Worm (Caenorhabditis elegans): ENCODE measurements around the gene nhr-203.

Gene nhr-203

ce11 chrV:500535-500934 is 40.9 kb downstream of the nhr-203 start:
- no peak for TF ChIP-seq ceh-83 (GFP tag; optimal IDR thresholded peaks at IDR 0.05)

DNA sequence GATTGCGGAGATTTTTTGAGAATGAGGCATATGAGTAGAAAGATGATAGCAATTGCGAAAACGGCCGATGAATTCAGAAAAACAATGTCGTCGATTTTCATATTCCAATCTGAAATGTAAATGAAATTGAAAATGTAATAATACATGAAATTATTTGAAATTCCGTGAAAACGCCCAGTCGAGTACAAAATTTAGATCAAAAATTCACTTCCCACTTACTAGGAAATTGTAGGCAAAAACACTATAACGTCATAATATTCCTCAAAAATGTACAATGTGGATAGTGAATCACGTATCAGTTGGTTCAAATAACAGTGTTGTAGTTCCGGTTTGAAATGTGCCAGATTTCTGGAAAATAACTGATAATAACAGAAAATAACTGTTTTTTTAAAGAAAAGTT is 41.6 kb downstream of the nhr-203 start, which contains the start of gene str-256:
str-256 (minus strand) TSS at position 101 of the 400 bp plus-strand sequence.
- TF ChIP-seq bed-3 (GFP tag; optimal IDR thresholded peaks at IDR 0.05) = no peak
- no peak for TF ChIP-seq ztf-11 (tag; optimal IDR thresholded peaks at IDR 0.05)
- TF ChIP-seq elt-1 (tag; optimal IDR thresholded peaks at IDR 0.05; ENCODE audit: borderline replicate concordance, insufficient read depth) = no peak
- no peak for TF ChIP-seq M03D4.4 (tag; optimal IDR thresholded peaks at IDR 0.05)
- TF ChIP-seq unc-39 (tag; optimal IDR thresholded peaks at IDR 0.05) = no peak
- no peak for TF ChIP-seq pha-4 (tag; optimal IDR thresholded peaks at IDR 0.05)
- TF ChIP-seq blmp-1 (tag; optimal IDR thresholded peaks at IDR 0.05) = no peak
- no peak for TF ChIP-seq elt-3 (tag; optimal IDR thresholded peaks at IDR 0.05)

ce11 chrV:502803-503273 is 43.2 kb downstream of the nhr-203 start, which contains the start of gene T01G6.10:
Gene T01G6.10, minus strand, starts transcription at chrV:503223.
- TF ChIP-seq ham-2 (GFP tag; optimal IDR thresholded peaks at IDR 0.05) (no peak), M03D4.4 (tag; optimal IDR thresholded peaks at IDR 0.05) (no peak), nhr-28 (tag; optimal IDR thresholded peaks at IDR 0.05) (no peak), unc-120 (tag; optimal IDR thresholded peaks at IDR 0.05; ENCODE audit: poor library complexity, severe bottlenecking) (no peak), drap-1 (GFP tag; optimal IDR thresholded peaks at IDR 0.05) (no peak)

DNA sequence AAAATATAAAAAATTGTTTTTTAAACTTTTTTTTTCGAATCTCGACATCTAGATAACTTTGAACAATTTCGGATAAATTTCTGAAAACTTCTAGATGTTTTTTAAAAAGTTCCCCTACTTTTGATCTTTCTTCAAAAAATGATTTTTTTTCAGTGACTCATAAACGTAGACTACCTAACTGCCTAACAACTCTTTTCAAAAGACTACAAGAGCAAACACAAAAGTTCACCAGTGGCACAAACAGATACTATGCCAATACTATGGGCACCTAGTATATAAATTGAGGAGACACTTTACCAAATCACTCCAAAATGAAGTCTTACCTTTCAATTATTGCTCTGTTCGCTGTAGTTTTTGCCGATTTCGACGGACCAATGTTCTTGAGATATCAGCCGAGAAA is 44.1 kb downstream of the nhr-203 start, which contains the start of gene srlf-35:
srlf-35 (plus strand) TSS at position 301 of the 400 bp plus-strand sequence.
- no peak for TF ChIP-seq sptf-1 (tag; optimal IDR thresholded peaks at IDR 0.05)
- no peak for TF ChIP-seq drap-1 (GFP tag; optimal IDR thresholded peaks at IDR 0.05)
- TF ChIP-seq ceh-43 (GFP tag; optimal IDR thresholded peaks at IDR 0.05) = no peak
- no peak for TF ChIP-seq nhr-237 (tag; optimal IDR thresholded peaks at IDR 0.05)
- no peak for TF ChIP-seq M03D4.4 (tag; optimal IDR thresholded peaks at IDR 0.05)
- no peak for TF ChIP-seq pha-4 (tag; optimal IDR thresholded peaks at IDR 0.05)
- TF ChIP-seq snpc-4 (tag; optimal IDR thresholded peaks at IDR 0.05) = no peak
- no peak for TF ChIP-seq nhr-12 (tag; optimal IDR thresholded peaks at IDR 0.05)
- TF ChIP-seq lin-13 (tag; optimal IDR thresholded peaks at IDR 0.05) = no peak
- no peak for TF ChIP-seq unc-120 (tag; optimal IDR thresholded peaks at IDR 0.05; ENCODE audit: poor library complexity, severe bottlenecking)
- TF ChIP-seq lsy-2 (tag; optimal IDR thresholded peaks at IDR 0.05) = no peak
- no peak for TF ChIP-seq mep-1 (tag; optimal IDR thresholded peaks at IDR 0.05)
- no peak for TF ChIP-seq bed-3 (GFP tag; optimal IDR thresholded peaks at IDR 0.05)
- TF ChIP-seq unc-39 (tag; optimal IDR thresholded peaks at IDR 0.05) = no peak
- TF ChIP-seq flh-1 (GFP tag; optimal IDR thresholded peaks at IDR 0.05) = no peak
- no peak for TF ChIP-seq ces-1 (GFP tag; optimal IDR thresholded peaks at IDR 0.05)
- TF ChIP-seq blmp-1 (tag; optimal IDR thresholded peaks at IDR 0.05) = no peak
- TF ChIP-seq cnd-1 (tag; optimal IDR thresholded peaks at IDR 0.05) = no peak

ce11 chrV:505191-505590 is 45.6 kb downstream of the nhr-203 start, which contains the start of gene srlf-19:
Gene srlf-19, plus strand, starts transcription at chrV:505491.
- no peak for TF ChIP-seq ceh-39 (tag; optimal IDR thresholded peaks at IDR 0.05)
- TF ChIP-seq mab-5 (tag; optimal IDR thresholded peaks at IDR 0.05) = no peak
- TF ChIP-seq tbx-8 (GFP tag; optimal IDR thresholded peaks at IDR 0.05) = no peak
- no peak for TF ChIP-seq ces-1 (GFP tag; optimal IDR thresholded peaks at IDR 0.05)

Measured in whole organism, mixed stage, embryonic.